Fruit fly (Drosophila melanogaster) whole organism, embryonic: Measurements from ENCODE around the gene Mdh1.

Experiments used
- Atf-2 ChIP-seq: fragments of 200-800 bp; sonication (Bioruptor generic); optimal IDR thresholded peaks from 2 replicates; lab custom pipeline; 2016; ENCODE audit warnings: missing biosample characterization, missing genetic modification characterization
- BtbVII ChIP-seq: fragments of 200-800 bp; sonication (Bioruptor generic); optimal IDR thresholded peaks from 3 replicates; lab custom pipeline; 2017; ENCODE audit warnings: missing biosample characterization, mild to moderate bottlenecking, missing genetic modification characterization
- Bteb2 ChIP-seq: fragments of 200-800 bp; sonication (Bioruptor generic); optimal IDR thresholded peaks from 2 replicates; lab custom pipeline; 2016; ENCODE audit warnings: missing biosample characterization, missing genetic modification characterization
- CG10979 ChIP-seq: fragments of 200-800 bp; sonication (Bioruptor generic); optimal IDR thresholded peaks from 2 replicates; lab custom pipeline; 2018; ENCODE audit warnings: missing biosample characterization, mild to moderate bottlenecking, missing genetic modification characterization, moderate library complexity
- CG11085 ChIP-seq: fragments of 200-800 bp; sonication (Bioruptor generic); IDR thresholded peaks from 2 replicates; pipeline ENCODE4 v1.3.6; 2022; ENCODE audit warnings: missing biosample characterization, missing genetic modification characterization
- CG12155 ChIP-seq: fragments of 200-800 bp; sonication (Bioruptor generic); optimal IDR thresholded peaks from 3 replicates; lab custom pipeline; 2016; ENCODE audit warnings: missing biosample characterization, missing genetic modification characterization
- CG12659 ChIP-seq: fragments of 200-800 bp; sonication (Bioruptor generic); optimal IDR thresholded peaks from 3 replicates; lab custom pipeline; 2017; ENCODE audit warnings: mild to moderate bottlenecking, missing biosample characterization, missing genetic modification reagents, missing genetic modification characterization
- CG13296 ChIP-seq: fragments of 200-800 bp; sonication (Bioruptor generic); optimal IDR thresholded peaks from 3 replicates; lab custom pipeline; 2018; ENCODE audit warnings: missing biosample characterization, mild to moderate bottlenecking, missing genetic modification characterization
- CG14710 ChIP-seq: fragments of 200-800 bp; sonication (Bioruptor generic); optimal IDR thresholded peaks from 3 replicates; lab custom pipeline; 2019; ENCODE audit warnings: missing biosample characterization, mild to moderate bottlenecking, missing genetic modification characterization, moderate library complexity
- CG15011 ChIP-seq: fragments of 200-800 bp; sonication (Bioruptor generic); optimal IDR thresholded peaks from 3 replicates; lab custom pipeline; 2018; ENCODE audit warnings: missing biosample characterization, mild to moderate bottlenecking, missing genetic modification characterization
- CG15601 ChIP-seq: fragments of 200-800 bp; sonication (Bioruptor generic); optimal IDR thresholded peaks from 3 replicates; lab custom pipeline; 2019; ENCODE audit warnings: missing biosample characterization, mild to moderate bottlenecking, missing genetic modification characterization, moderate library complexity
- CG18476 ChIP-seq: fragments of 200-800 bp; sonication (Bioruptor generic); optimal IDR thresholded peaks from 2 replicates; lab custom pipeline; 2016; ENCODE audit warnings: missing biosample characterization, mild to moderate bottlenecking, missing genetic modification characterization
- CG3407 ChIP-seq: fragments of 200-800 bp; sonication (Bioruptor generic); optimal IDR thresholded peaks from 2 replicates; lab custom pipeline; 2018; ENCODE audit warnings: missing biosample characterization, mild to moderate bottlenecking, missing genetic modification characterization
- CG3726 ChIP-seq: fragments of 200-800 bp; sonication (Bioruptor generic); IDR thresholded peaks from 3 replicates; pipeline ENCODE4, ENCODE4 v1.3.6; 2022; ENCODE audit warnings: missing biosample characterization, missing genetic modification characterization
- CG6272 ChIP-seq: fragments of 200-800 bp; sonication (Bioruptor generic); IDR thresholded peaks from 2 replicates; pipeline ENCODE4 v1.3.6; 2022; ENCODE audit warnings: missing biosample characterization, missing genetic modification characterization
- CG7786 ChIP-seq: fragments of 200-800 bp; sonication (Bioruptor generic); optimal IDR thresholded peaks from 2 replicates; lab custom pipeline; 2016; ENCODE audit warnings: missing biosample characterization, missing genetic modification characterization
- CG8388 ChIP-seq: fragments of 200-800 bp; sonication (Bioruptor generic); optimal IDR thresholded peaks from 2 replicates; lab custom pipeline; 2019; ENCODE audit warnings: missing biosample characterization, mild to moderate bottlenecking, missing genetic modification characterization, moderate library complexity
- CG9876 ChIP-seq: fragments of 200-800 bp; sonication (Bioruptor generic); optimal IDR thresholded peaks from 2 replicates; lab custom pipeline; 2016; ENCODE audit warnings: missing biosample characterization, missing genetic modification characterization
- CkIIα-i1 ChIP-seq: fragments of 200-800 bp; sonication (Bioruptor generic); IDR thresholded peaks from 2 replicates; pipeline ENCODE4 v1.3.6; 2022; ENCODE audit warnings: missing biosample characterization, missing genetic modification characterization
- CoRest ChIP-seq: fragments of 200-800 bp; sonication (Bioruptor generic); optimal IDR thresholded peaks from 3 replicates; lab custom pipeline; 2018; ENCODE audit warnings: missing biosample characterization, mild to moderate bottlenecking, missing genetic modification characterization, moderate library complexity
- Dfd ChIP-seq, 2 experiments: fragments of >200 bp; optimal IDR thresholded peaks; 2 replicates each; lab custom pipeline; 2017; ENCODE audit warnings: missing biosample characterization in 2 of 2, missing genetic modification characterization in 2 of 2
- Dip2 ChIP-seq: fragments of 200-800 bp; sonication (Bioruptor generic); IDR thresholded peaks from 2 replicates; pipeline ENCODE4 v1.3.6; 2022; ENCODE audit warnings: missing biosample characterization, missing genetic modification characterization
- Gug ChIP-seq: fragments of 200-800 bp; sonication (Bioruptor generic); IDR thresholded peaks from 4 replicates; pipeline ENCODE4 v1.3.6; 2022; ENCODE audit warnings: missing biosample characterization, missing genetic modification characterization
- HLHmδ ChIP-seq: fragments of 200-800 bp; sonication (Bioruptor generic); optimal IDR thresholded peaks from 2 replicates; lab custom pipeline; 2018; ENCODE audit warnings: missing biosample characterization, mild to moderate bottlenecking, missing genetic modification characterization, moderate library complexity
- Jarid2 ChIP-seq: fragments of 200-800 bp; sonication (Bioruptor generic); optimal IDR thresholded peaks from 3 replicates; lab custom pipeline; 2017; ENCODE audit warnings: mild to moderate bottlenecking, missing biosample characterization, missing genetic modification reagents, missing genetic modification characterization
- Meics ChIP-seq: fragments of 200-800 bp; sonication (Bioruptor generic); optimal IDR thresholded peaks from 2 replicates; lab custom pipeline; 2017; ENCODE audit warnings: missing biosample characterization, mild to moderate bottlenecking, missing genetic modification characterization
- Taf1 ChIP-seq: fragments of 200-800 bp; sonication (Bioruptor generic); IDR thresholded peaks from 2 replicates; pipeline ENCODE4 v1.3.6; 2022; ENCODE audit warnings: missing biosample characterization, missing genetic modification characterization
- Usf ChIP-seq: fragments of 200-800 bp; sonication (Bioruptor generic); optimal IDR thresholded peaks from 2 replicates; lab custom pipeline; 2017; ENCODE audit warnings: missing genotype, missing biosample characterization, missing genetic modification characterization
- ac ChIP-seq: fragments of 200-800 bp; sonication (Bioruptor generic); optimal IDR thresholded peaks from 3 replicates; lab custom pipeline; 2017; ENCODE audit warnings: missing biosample characterization, mild to moderate bottlenecking, missing genetic modification characterization
- ap ChIP-seq: fragments of 200-800 bp; sonication (Bioruptor generic); IDR thresholded peaks from 2 replicates; pipeline ENCODE4 v1.3.6; 2022; ENCODE audit warnings: missing biosample characterization, missing genetic modification characterization
- bab2 ChIP-seq: fragments of 200-800 bp; sonication (Bioruptor generic); optimal IDR thresholded peaks from 2 replicates; lab custom pipeline; 2016; ENCODE audit warnings: missing biosample characterization, missing genetic modification characterization
- bcd ChIP-seq: fragments of 200-800 bp; sonication (Bioruptor generic); optimal IDR thresholded peaks from 2 replicates; lab custom pipeline; 2017; ENCODE audit warnings: missing biosample characterization, mild to moderate bottlenecking, missing genetic modification characterization
- cad ChIP-seq: fragments of >200 bp; optimal IDR thresholded peaks from 2 replicates; lab custom pipeline; 2017; ENCODE audit warnings: missing biosample characterization, missing genetic modification characterization
- en ChIP-seq: fragments of 200-800 bp; sonication (Bioruptor generic); optimal IDR thresholded peaks from 2 replicates; lab custom pipeline; 2016; ENCODE audit warnings: missing biosample characterization, missing genetic modification characterization
- esg ChIP-seq: fragments of 200-800 bp; sonication (Bioruptor generic); conservative IDR thresholded peaks from 2 replicates; pipeline ENCODE4 v1.3.6; 2022; ENCODE audit warnings: missing biosample characterization, missing genetic modification characterization
- fd64A ChIP-seq: fragments of 200-800 bp; sonication (Bioruptor generic); optimal IDR thresholded peaks from 3 replicates; lab custom pipeline; 2018; ENCODE audit warnings: missing biosample characterization, mild to moderate bottlenecking, missing genetic modification characterization
- gce ChIP-seq: fragments of 200-800 bp; sonication (Bioruptor generic); IDR thresholded peaks from 3 replicates; pipeline ENCODE4 v1.3.6; 2022; ENCODE audit warnings: missing biosample characterization, missing genetic modification characterization
- pan ChIP-seq, 4 experiments: fragments of >200 bp in 3 of 4; fragments of 200-800 bp in 1 of 4; sonication (Bioruptor generic) in 1 of 4; optimal IDR thresholded peaks in 3 of 4; IDR thresholded peaks in 1 of 4; 2 replicates each; pipeline versions ENCODE4 v1.3.6 to Lab custom; 2017 to 2022; ENCODE audit warnings: missing biosample characterization in 2 of 4, missing genetic modification characterization in 2 of 4, mixed read lengths in 1 of 4
- ranshi ChIP-seq: fragments of 200-800 bp; sonication (Bioruptor generic); IDR thresholded peaks from 2 replicates; pipeline ENCODE4 v1.3.6; 2022; ENCODE audit warnings: missing biosample characterization, missing genetic modification characterization
- ro ChIP-seq: fragments of 200-800 bp; sonication (Bioruptor generic); IDR thresholded peaks from 2 replicates; pipeline ENCODE4 v1.3.6; 2022; ENCODE audit warnings: missing biosample characterization, missing genetic modification characterization
- schlank ChIP-seq: fragments of 200-800 bp; sonication (Bioruptor generic); optimal IDR thresholded peaks from 2 replicates; lab custom pipeline; 2018; ENCODE audit warnings: missing biosample characterization, mild to moderate bottlenecking, missing genetic modification characterization
- sd ChIP-seq: fragments of 200-800 bp; sonication (Bioruptor generic); optimal IDR thresholded peaks from 3 replicates; lab custom pipeline; 2018; ENCODE audit warnings: missing biosample characterization, mild to moderate bottlenecking, missing genetic modification characterization, moderate library complexity
- sim ChIP-seq: fragments of 200-800 bp; sonication (Bioruptor generic); IDR thresholded peaks from 2 replicates; pipeline ENCODE4 v1.3.6; 2022; ENCODE audit warnings: missing biosample characterization, missing genetic modification characterization
- slou ChIP-seq: fragments of 200-800 bp; sonication (Bioruptor generic); optimal IDR thresholded peaks from 3 replicates; lab custom pipeline; 2016; ENCODE audit warnings: missing biosample characterization, missing genetic modification characterization
- sna ChIP-seq: fragments of 200-800 bp; sonication (Bioruptor generic); IDR thresholded peaks from 2 replicates; pipeline ENCODE4 v1.3.6; 2022; ENCODE audit warnings: missing biosample characterization, missing genetic modification characterization; ENCODE audit not compliant: partially characterized antibody
- sr ChIP-seq: fragments of 200-800 bp; sonication (Bioruptor generic); IDR thresholded peaks from 3 replicates; pipeline ENCODE4 v1.3.6; 2022; ENCODE audit warnings: missing biosample characterization, missing genetic modification characterization
- trh ChIP-seq: fragments of 200-800 bp; sonication (Bioruptor generic); optimal IDR thresholded peaks from 2 replicates; lab custom pipeline; 2016; ENCODE audit warnings: missing biosample characterization, missing genetic modification characterization
- zen ChIP-seq: fragments of 200-800 bp; sonication (Bioruptor generic); optimal IDR thresholded peaks from 3 replicates; lab custom pipeline; 2018; ENCODE audit warnings: missing biosample characterization, mild to moderate bottlenecking, missing genetic modification characterization, moderate library complexity

The Mdh1 gene

dm6 chr2L:10387869-10388726 lies 8.0 kb downstream of the Mdh1 start, which contains the start of gene da (continued):
- TF ChIP-seq ro: no peak
- TF ChIP-seq schlank: peak; percentile 9
- TF ChIP-seq BtbVII (GFP tag; lab: Kevin White, UChicago): peak; percentile 19
- no peak for TF ChIP-seq Usf (GFP tag; lab: Kevin White, UChicago)
- 0 out of 2 replicates have a peak, but pooled peaks have one; percentile 17 for TF ChIP-seq ranshi (GFP tag; lab: Robert Waterston, UW)
- no peak for TF ChIP-seq cad
- TF ChIP-seq fd64A (GFP tag; lab: Kevin White, UChicago): no peak
- TF ChIP-seq sna (GFP tag; lab: Robert Waterston, UW): no peak
- no peak for TF ChIP-seq Dip2 (GFP tag; lab: Robert Waterston, UW)
- no peak for TF ChIP-seq sr (GFP tag; lab: Robert Waterston, UW)
- TF ChIP-seq HLHmδ (GFP tag; lab: Kevin White, UChicago): no peak
- no peak; the same call in 2 of the 3 replicates for TF ChIP-seq gce (GFP tag; lab: Robert Waterston, UW)
- TF ChIP-seq CG3726 (GFP tag; lab: Robert Waterston, UW): no peak
- TF ChIP-seq CG7786 (GFP tag; lab: Kevin White, UChicago): peak; percentile 55
- TF ChIP-seq bab2: no peak
- TF ChIP-seq CG13296 (GFP tag; lab: Kevin White, UChicago): peak; percentile 16
- TF ChIP-seq CG10979: peak; percentile 35
- TF ChIP-seq CG3407 (GFP tag; lab: Kevin White, UChicago): no peak
- TF ChIP-seq pan (optimal IDR thresholded peaks at IDR 0.05; lab: Kevin White, UChicago): no peak
- peak in 1 of 2 experiments; percentile 61 for TF ChIP-seq pan (GFP tag; optimal IDR thresholded peaks at IDR 0.05 in 1 of 2, IDR thresholded peaks at IDR 0.05 in 1 of 2)
- TF ChIP-seq CG14710: peak; percentile 74
- no peak for TF ChIP-seq CkIIα-i1
- no peak for TF ChIP-seq trh (GFP tag; lab: Kevin White, UChicago)
- TF ChIP-seq Gug (GFP tag; lab: Robert Waterston, UW): peak; percentile 62; the same call in 3 of the 4 replicates
- TF ChIP-seq CG12659 (GFP tag; lab: Kevin White, UChicago): peak; percentile 91
- no peak for TF ChIP-seq ap (GFP tag; lab: Robert Waterston, UW)
- peak; percentile 48 for TF ChIP-seq CG15601 (tag; lab: Kevin White, UChicago)
- TF ChIP-seq CG9876 (GFP tag; lab: Kevin White, UChicago): peak; percentile 19
- no peak for TF ChIP-seq CG11085
- no peak for TF ChIP-seq slou (GFP tag; lab: Kevin White, UChicago)
- TF ChIP-seq CG15011: no peak
- no peak for TF ChIP-seq ac
- peak; percentile 44 for TF ChIP-seq CG18476 (GFP tag; lab: Kevin White, UChicago)
- peak; percentile 73 for TF ChIP-seq CoRest (tag; lab: Kevin White, UChicago)
- peak; percentile 67 for TF ChIP-seq Bteb2
- peak; percentile 46 for TF ChIP-seq sd (tag; lab: Kevin White, UChicago)
- TF ChIP-seq Taf1 (GFP tag; lab: Robert Waterston, UW): no peak
- TF ChIP-seq zen (tag; lab: Kevin White, UChicago): peak; percentile 57
- peak; percentile 50 for TF ChIP-seq CG12155
- peak in 1 of 2 experiments; percentile 43 for TF ChIP-seq Dfd (GFP tag; optimal IDR thresholded peaks at IDR 0.05; lab: Kevin White, UChicago)
- no peak for TF ChIP-seq Atf-2
- peak; percentile 61 for TF ChIP-seq Meics (GFP tag; lab: Kevin White, UChicago)
- no peak for TF ChIP-seq sim (GFP tag; lab: Robert Waterston, UW)
- no peak for TF ChIP-seq en
- peak; percentile 21 for TF ChIP-seq CG8388 (GFP tag; lab: Kevin White, UChicago)
- TF ChIP-seq esg (GFP tag; lab: Robert Waterston, UW): peak; percentile 36; the same call in 1 of the 2 replicates
- no peak for TF ChIP-seq Jarid2 (GFP tag; lab: Kevin White, UChicago)
- TF ChIP-seq bcd (GFP tag; lab: Kevin White, UChicago): peak; percentile 58
- peak; percentile 50; the same call in 1 of the 2 replicates for TF ChIP-seq CG6272
